Worm (Caenorhabditis elegans) whole organism, L4 larva: Measurements from ENCODE around the gene sdz-10.

Source experiments
- ama-1 ChIP-seq: fragments of 150-350 bp; optimal IDR thresholded peaks from 2 replicates; lab custom pipeline; 2014; ENCODE audit warnings: inconsistent platforms, mixed read lengths
- daf-16 ChIP-seq, 3 experiments: sonication (generic microtip); optimal IDR thresholded peaks; 2 replicates each; lab custom pipeline; 2016 to 2017; ENCODE audit warnings: missing genetic modification characterization in 3 of 3, missing genetic modification reagents in 3 of 3, mild to moderate bottlenecking in 2 of 3, missing compliant biosample characterization in 2 of 3, missing biosample characterization in 1 of 3, moderate library complexity in 1 of 3
- pha-4 ChIP-seq, 2 experiments: fragments of 150-350 bp in 1 of 2; fragments of 200-800 bp in 1 of 2; sonication (Bioruptor generic) in 1 of 2; IDR thresholded peaks in 1 of 2; optimal IDR thresholded peaks in 1 of 2; 2 replicates each; pipeline versions ENCODE4 v1.3.6 to Lab custom; 2014 to 2022; ENCODE audit warnings: missing genetic modification characterization in 2 of 2, missing genetic modification reagents in 2 of 2, missing biosample characterization in 1 of 2, missing compliant biosample characterization in 1 of 2

- TF ChIP-seq daf-16 (GFP tag; optimal IDR thresholded peaks at IDR 0.05; lab: Kevin White, UChicago) (no peak), daf-16 (tag; optimal IDR thresholded peaks at IDR 0.05; lab: Kevin White, UChicago) (no peak), ama-1 (lab: Kevin White, UChicago) (no peak), pha-4 (GFP tag; IDR thresholded peaks at IDR 0.05; lab: Robert Waterston, UW) (no peak), pha-4 (tag; optimal IDR thresholded peaks at IDR 0.05; lab: Kevin White, UChicago) (no peak)
Observed at ce11 chrII:2770788-2771187, 1.3 kb downstream of the sdz-10 start, which contains the start of gene fbxb-105.
